Worm (Caenorhabditis elegans) whole organism, early embryonic: ENCODE data around the gene ifbp-1.

Experiments
- B0310.2 ChIP-seq: sonication (generic microtip); optimal IDR thresholded peaks from 2 replicates; lab custom pipeline; 2016; ENCODE audit warnings: mild to moderate bottlenecking, missing genetic modification characterization, missing compliant biosample characterization
- F13C5.2 ChIP-seq: sonication (generic microtip); optimal IDR thresholded peaks from 2 replicates; lab custom pipeline; 2017; ENCODE audit warnings: mild to moderate bottlenecking, missing genetic modification characterization, inconsistent platforms, missing compliant biosample characterization
- aly-1 ChIP-seq: sonication (generic microtip); optimal IDR thresholded peaks from 2 replicates; lab custom pipeline; 2016; ENCODE audit warnings: missing genetic modification characterization, missing compliant biosample characterization
- ama-1 ChIP-seq: fragments of 150-350 bp; optimal IDR thresholded peaks from 2 replicates; lab custom pipeline; 2014
- ceh-13 ChIP-seq: fragments of 200-800 bp; sonication (Bioruptor generic); optimal IDR thresholded peaks from 2 replicates; lab custom pipeline; 2018; ENCODE audit warnings: mild to moderate bottlenecking, missing genetic modification characterization, missing compliant biosample characterization
- ceh-36 ChIP-seq: sonication (generic microtip); optimal IDR thresholded peaks from 2 replicates; lab custom pipeline; 2016; ENCODE audit warnings: missing genetic modification characterization, inconsistent platforms, missing compliant biosample characterization
- ets-7 ChIP-seq: sonication (generic microtip); optimal IDR thresholded peaks from 2 replicates; lab custom pipeline; 2016; ENCODE audit warnings: missing genotype, missing genetic modification characterization, missing compliant biosample characterization
- flt-1 ChIP-seq: fragments of 200-800 bp; sonication (Bioruptor generic); IDR thresholded peaks from 2 replicates; pipeline ENCODE4 v1.3.6; 2022; ENCODE audit warnings: missing genetic modification characterization, missing compliant biosample characterization
- hmbx-1 ChIP-seq: sonication (generic microtip); optimal IDR thresholded peaks from 2 replicates; lab custom pipeline; 2016; ENCODE audit warnings: mild to moderate bottlenecking, missing genetic modification characterization, missing compliant biosample characterization
- hmg-4 ChIP-seq: fragments of 200-800 bp; sonication (Bioruptor generic); optimal IDR thresholded peaks from 2 replicates; lab custom pipeline; 2018; ENCODE audit warnings: mild to moderate bottlenecking, missing genetic modification characterization, missing compliant biosample characterization
- hnd-1 ChIP-seq: sonication (generic microtip); optimal IDR thresholded peaks from 2 replicates; lab custom pipeline; 2016; ENCODE audit warnings: missing genetic modification characterization, missing compliant biosample characterization
- pes-1 ChIP-seq: fragments of 200-800 bp; sonication (Bioruptor generic); IDR thresholded peaks from 2 replicates; pipeline ENCODE4 v1.3.6; 2022; ENCODE audit warnings: missing genetic modification reagents, missing genetic modification characterization, missing compliant biosample characterization
- scrt-1 ChIP-seq: fragments of 200-800 bp; sonication (Bioruptor generic); IDR thresholded peaks from 2 replicates; pipeline ENCODE4 v1.3.6; 2022; ENCODE audit warnings: missing genetic modification characterization, missing compliant biosample characterization
- sea-1 ChIP-seq: fragments of 200-800 bp; sonication (Bioruptor generic); conservative IDR thresholded peaks from 2 replicates; pipeline ENCODE4 v1.3.6; 2022; ENCODE audit warnings: missing genetic modification characterization, missing compliant biosample characterization
- tbx-11 ChIP-seq: fragments of 200-800 bp; sonication (Bioruptor generic); IDR thresholded peaks from 2 replicates; pipeline ENCODE4 v1.3.6; 2022; ENCODE audit warnings: missing genetic modification characterization, missing compliant biosample characterization
- tbx-37 ChIP-seq: fragments of 200-800 bp; sonication (Bioruptor generic); conservative IDR thresholded peaks from 2 replicates; pipeline ENCODE4 v1.3.6; 2022; ENCODE audit warnings: missing genetic modification reagents, missing genetic modification characterization, missing compliant biosample characterization
- tra-4 ChIP-seq: sonication (generic microtip); optimal IDR thresholded peaks from 2 replicates; lab custom pipeline; 2017; ENCODE audit warnings: missing genetic modification characterization, missing compliant biosample characterization

The ifbp-1 gene

DNA sequence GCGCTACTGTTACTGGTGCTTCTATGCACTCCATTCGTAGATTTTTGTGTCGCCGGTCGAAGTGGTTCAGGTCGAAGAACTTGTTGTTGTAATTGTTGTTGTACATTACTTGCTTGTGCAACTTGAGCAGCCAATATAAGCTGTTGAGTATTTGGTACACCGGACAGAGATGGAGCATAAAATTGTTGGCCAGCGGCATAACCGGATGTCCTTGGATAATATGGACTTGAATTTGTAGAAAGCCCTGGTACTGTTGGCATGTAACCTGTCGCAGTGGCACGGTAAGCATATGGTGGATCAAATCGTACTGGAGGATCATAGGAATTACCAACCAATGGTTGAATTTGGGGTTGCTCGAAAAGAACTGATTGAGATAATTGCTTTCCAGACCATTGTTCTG, 8.9 kb upstream of the ifbp-1 start:
- TF ChIP-seq tra-4 (tag; lab: Kevin White, UChicago) (no peak), tbx-37 (GFP tag; lab: Robert Waterston, UW) (no peak), tbx-11 (GFP tag; lab: Robert Waterston, UW) (no peak), sea-1 (GFP tag; lab: Robert Waterston, UW) (no peak), ceh-13 (GFP tag; lab: Kevin White, UChicago) (no peak), hmbx-1 (tag; lab: Kevin White, UChicago) (no peak), aly-1 (tag; lab: Kevin White, UChicago) (no peak), F13C5.2 (no peak), ets-7 (tag; lab: Kevin White, UChicago) (no peak), hmg-4 (GFP tag; lab: Kevin White, UChicago) (no peak), scrt-1 (GFP tag; lab: Robert Waterston, UW) (no peak), ceh-36 (tag; lab: Kevin White, UChicago) (no peak), flt-1 (GFP tag; lab: Robert Waterston, UW) (no peak), pes-1 (GFP tag; lab: Robert Waterston, UW) (no peak), ama-1 (no peak), B0310.2 (tag; lab: Kevin White, UChicago) (no peak), hnd-1 (tag; lab: Kevin White, UChicago) (no peak)

DNA sequence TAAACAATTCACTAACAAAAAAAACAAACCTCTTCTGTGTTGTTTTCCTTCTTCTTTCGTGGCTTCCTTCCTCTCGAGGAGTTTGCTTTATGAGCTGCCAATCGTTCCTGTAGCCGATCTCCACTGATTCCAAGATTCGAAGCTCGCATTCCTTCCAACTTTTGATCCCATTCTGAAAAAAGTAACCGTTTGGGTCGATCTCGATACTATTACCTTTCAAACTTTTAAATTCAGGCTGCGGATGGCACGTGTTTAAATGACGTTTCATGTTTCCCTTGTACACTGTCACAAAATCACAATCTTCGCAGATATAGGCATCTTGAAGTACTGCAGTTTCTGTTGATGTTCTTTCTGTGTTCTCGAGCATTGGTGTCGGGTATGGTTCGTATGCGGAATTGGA, 7.4 kb upstream of the ifbp-1 start:
- no peak for TF ChIP-seq F13C5.2
- no peak for TF ChIP-seq hnd-1 (tag; lab: Kevin White, UChicago)
- TF ChIP-seq tbx-11 (GFP tag; lab: Robert Waterston, UW), result no peak
- TF ChIP-seq hmg-4 (GFP tag; lab: Kevin White, UChicago), result no peak
- TF ChIP-seq scrt-1 (GFP tag; lab: Robert Waterston, UW), result no peak
- no peak for TF ChIP-seq hmbx-1 (tag; lab: Kevin White, UChicago)
- TF ChIP-seq aly-1 (tag; lab: Kevin White, UChicago), result no peak
- no peak for TF ChIP-seq tbx-37 (GFP tag; lab: Robert Waterston, UW)
- TF ChIP-seq sea-1 (GFP tag; lab: Robert Waterston, UW), result no peak
- TF ChIP-seq B0310.2 (tag; lab: Kevin White, UChicago), result no peak
- TF ChIP-seq ceh-13 (GFP tag; lab: Kevin White, UChicago), result no peak

DNA sequence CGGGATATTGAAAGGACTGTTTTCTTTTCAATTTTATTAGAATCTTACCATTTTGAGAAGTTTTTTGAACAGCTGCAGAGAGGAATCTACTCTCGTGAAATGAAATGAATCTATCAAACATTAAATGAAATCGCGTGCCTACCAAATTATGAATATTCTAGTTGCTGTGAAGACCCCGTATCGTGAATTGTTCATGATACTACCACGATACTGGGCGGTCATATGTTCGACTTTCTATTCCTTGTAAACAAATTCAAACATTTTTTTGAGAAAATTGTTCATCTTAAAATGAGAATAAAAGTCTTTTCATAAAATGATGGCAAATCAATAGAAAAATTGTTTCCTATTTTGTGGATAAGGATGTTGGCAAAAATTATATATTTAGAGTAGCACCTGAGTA, 5.7 kb upstream of the ifbp-1 start, which contains the start of gene gcy-34:
Gene gcy-34 (minus strand): TSS at position 101 of the 400 bp plus-strand sequence.
- TF ChIP-seq ama-1 (no peak), hmg-4 (GFP tag; lab: Kevin White, UChicago) (no peak), tbx-11 (GFP tag; lab: Robert Waterston, UW) (no peak), flt-1 (GFP tag; lab: Robert Waterston, UW) (no peak), hnd-1 (tag; lab: Kevin White, UChicago) (no peak), B0310.2 (tag; lab: Kevin White, UChicago) (no peak), sea-1 (GFP tag; lab: Robert Waterston, UW) (no peak), ets-7 (tag; lab: Kevin White, UChicago) (no peak), F13C5.2 (no peak), ceh-13 (GFP tag; lab: Kevin White, UChicago) (no peak)

DNA sequence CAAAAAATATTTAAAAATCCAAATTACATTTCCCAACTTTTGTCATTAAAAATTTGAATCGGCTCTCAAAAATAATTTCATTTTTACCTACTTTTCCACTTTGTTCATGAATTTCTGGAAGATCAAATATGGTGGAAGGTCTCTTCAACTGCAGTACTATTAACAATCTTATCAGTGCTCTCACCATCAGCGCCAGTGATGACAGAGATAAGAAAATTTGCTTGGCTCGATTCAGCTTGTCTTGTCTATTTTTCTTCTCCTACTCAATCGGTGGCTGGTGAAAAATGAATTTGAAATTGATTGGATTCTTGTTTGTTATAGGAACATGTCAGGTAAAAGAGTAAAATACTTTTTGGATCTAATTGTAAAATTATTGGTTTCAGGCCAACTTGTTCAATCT, 918 bp upstream of the ifbp-1 start, which contains the start of gene cpz-2:
Gene cpz-2 (plus strand): TSS at position 210 of the 400 bp plus-strand sequence.
- TF ChIP-seq hmg-4 (GFP tag; lab: Kevin White, UChicago) (no peak), ceh-36 (tag; lab: Kevin White, UChicago) (no peak)

DNA sequence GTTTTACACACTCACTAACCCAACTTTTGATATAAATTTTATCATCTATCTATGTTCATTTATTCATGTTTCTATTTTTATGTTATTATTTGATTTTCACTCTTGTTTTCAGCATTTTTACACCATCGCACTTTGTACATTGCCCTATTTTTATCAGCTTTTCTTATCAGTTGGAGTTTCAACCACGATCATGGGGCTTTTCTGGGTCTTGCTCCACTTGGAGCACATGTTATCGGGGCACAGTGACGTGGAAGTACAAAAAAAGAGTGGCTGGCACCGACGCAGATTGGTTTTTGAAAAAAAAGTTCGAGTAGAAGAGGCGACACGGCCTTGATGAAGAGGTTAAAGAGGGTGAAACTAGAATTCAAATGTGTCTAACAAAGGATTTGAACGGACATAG, 2.9 kb downstream of the ifbp-1 start:
- TF ChIP-seq scrt-1 (GFP tag; lab: Robert Waterston, UW) (no peak), ceh-13 (GFP tag; lab: Kevin White, UChicago) (no peak), F13C5.2 (no peak), ceh-36 (tag; lab: Kevin White, UChicago) (no peak), sea-1 (GFP tag; lab: Robert Waterston, UW) (no peak), hnd-1 (tag; lab: Kevin White, UChicago) (no peak), aly-1 (tag; lab: Kevin White, UChicago) (no peak), ets-7 (tag; lab: Kevin White, UChicago) (no peak), tbx-11 (GFP tag; lab: Robert Waterston, UW) (no peak), tbx-37 (GFP tag; lab: Robert Waterston, UW) (no peak), tra-4 (tag; lab: Kevin White, UChicago) (no peak), flt-1 (GFP tag; lab: Robert Waterston, UW) (no peak), hmg-4 (GFP tag; lab: Kevin White, UChicago) (no peak), ama-1 (no peak), pes-1 (GFP tag; lab: Robert Waterston, UW) (no peak)

DNA sequence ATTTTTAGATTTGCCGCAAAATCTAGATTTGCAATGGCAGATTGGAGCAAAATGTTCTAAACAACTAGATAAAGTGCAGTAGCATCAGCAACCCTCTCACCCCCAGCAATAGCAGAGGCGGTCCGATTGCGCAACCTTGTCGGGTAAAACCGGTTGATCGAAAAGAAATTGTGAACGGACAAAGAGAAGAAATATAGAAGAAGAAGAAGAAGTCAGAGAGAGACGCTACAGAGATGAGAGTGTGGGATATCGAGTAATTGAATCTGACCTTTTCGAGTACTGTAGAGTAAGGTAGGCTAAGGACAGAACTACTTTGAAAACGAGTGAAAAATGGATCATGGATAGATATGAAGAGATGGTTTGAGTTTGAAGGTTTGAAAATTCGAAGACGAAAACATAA, 4.2 kb downstream of the ifbp-1 start:
- TF ChIP-seq ets-7 (tag; lab: Kevin White, UChicago) (no peak), tbx-37 (GFP tag; lab: Robert Waterston, UW) (no peak), tra-4 (tag; lab: Kevin White, UChicago) (no peak), ceh-36 (tag; lab: Kevin White, UChicago) (no peak), flt-1 (GFP tag; lab: Robert Waterston, UW) (no peak), aly-1 (tag; lab: Kevin White, UChicago) (no peak), pes-1 (GFP tag; lab: Robert Waterston, UW) (no peak), hnd-1 (tag; lab: Kevin White, UChicago) (no peak), ceh-13 (GFP tag; lab: Kevin White, UChicago) (no peak), hmg-4 (GFP tag; lab: Kevin White, UChicago) (no peak), hmbx-1 (tag; lab: Kevin White, UChicago) (no peak), scrt-1 (GFP tag; lab: Robert Waterston, UW) (no peak), F13C5.2 (no peak), sea-1 (GFP tag; lab: Robert Waterston, UW) (no peak), ama-1 (no peak)

DNA sequence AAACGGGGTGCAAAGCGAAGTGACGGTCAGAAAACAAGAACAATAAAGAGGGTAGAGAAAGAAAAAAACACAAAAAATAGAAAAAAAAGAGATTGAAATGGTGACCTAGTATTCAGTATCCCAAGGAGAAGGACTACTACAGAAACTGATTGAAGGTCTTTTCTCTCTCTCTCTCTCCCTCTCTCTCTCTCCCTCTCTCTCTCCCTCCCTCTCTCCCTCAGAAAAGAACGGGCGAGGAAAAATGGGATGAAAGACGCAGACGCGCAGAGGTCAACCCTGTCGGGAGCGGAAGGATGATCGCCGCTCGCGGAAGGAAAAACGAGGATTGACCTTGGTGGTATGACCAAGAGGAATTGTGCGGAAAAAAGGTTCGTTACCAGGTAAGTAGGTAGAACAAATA, 5.5 kb downstream of the ifbp-1 start:
- no peak for TF ChIP-seq sea-1 (GFP tag; lab: Robert Waterston, UW)
- no peak for TF ChIP-seq aly-1 (tag; lab: Kevin White, UChicago)
- TF ChIP-seq scrt-1 (GFP tag; lab: Robert Waterston, UW), result no peak
- TF ChIP-seq tra-4 (tag; lab: Kevin White, UChicago), result no peak
- no peak for TF ChIP-seq hmbx-1 (tag; lab: Kevin White, UChicago)
- TF ChIP-seq B0310.2 (tag; lab: Kevin White, UChicago), result peak; percentile 21
- TF ChIP-seq hmg-4 (GFP tag; lab: Kevin White, UChicago), result peak; percentile 26
